Fruit fly (Drosophila melanogaster): ENCODE data around the gene CG17036.

dm6 chr2L:12674365-12674764 lies 26.2 kb downstream of the CG17036 start:
- TF ChIP-seq CG3919 (GFP tag; optimal IDR thresholded peaks at IDR 0.05) (no peak), CG10669 (GFP tag; optimal IDR thresholded peaks at IDR 0.05) (no peak), ss (GFP tag; optimal IDR thresholded peaks at IDR 0.05) (no peak), dac (GFP tag; optimal IDR thresholded peaks at IDR 0.05) (no peak), CG6276 (GFP tag; optimal IDR thresholded peaks at IDR 0.05) (no peak), Sox102F (GFP tag; optimal IDR thresholded peaks at IDR 0.05) (no peak), CG8119 (GFP tag; IDR thresholded peaks at IDR 0.05) (no peak), acj6 (GFP tag; optimal IDR thresholded peaks at IDR 0.05) (no peak)

Measured in whole organism, prepupa.